Fruit fly (Drosophila melanogaster): ENCODE measurements around the gene elm.
A peak's percentile ranks its signal among the peaks of the same experiment; 100 is the strongest.

Gene elm

dm6 chr3R:5606477-5606876 is 48.2 kb downstream of the elm start, which contains the start of gene asl (continued):
- TF ChIP-seq Atf6 (GFP tag; IDR thresholded peaks at IDR 0.05) (peak; percentile 56), Lhr (GFP tag; optimal IDR thresholded peaks at IDR 0.05) (peak; percentile 59), CG15011 (GFP tag; optimal IDR thresholded peaks at IDR 0.05) (no peak), CG33213 (GFP tag; optimal IDR thresholded peaks at IDR 0.05) (peak; percentile 66), Lpt (GFP tag; optimal IDR thresholded peaks at IDR 0.05) (no peak), Asciz (GFP tag; optimal IDR thresholded peaks at IDR 0.05) (peak; percentile 36), CG16815 (GFP tag; optimal IDR thresholded peaks at IDR 0.05) (peak; percentile 39), Gsc (GFP tag; IDR thresholded peaks at IDR 0.05) (no peak), pita (GFP tag; optimal IDR thresholded peaks at IDR 0.05) (no peak), CG30403 (GFP tag; optimal IDR thresholded peaks at IDR 0.05) (peak; percentile 69), CG11398 (GFP tag; optimal IDR thresholded peaks at IDR 0.05) (no peak), CG1603 (tag; optimal IDR thresholded peaks at IDR 0.05) (peak; percentile 79), CG12155 (GFP tag; optimal IDR thresholded peaks at IDR 0.05) (peak; percentile 63), CG4617 (GFP tag; optimal IDR thresholded peaks at IDR 0.05; ENCODE audit: borderline replicate concordance) (peak; percentile 70), crol (GFP tag; IDR thresholded peaks at IDR 0.05) (no peak), HLH4C (GFP tag; IDR thresholded peaks at IDR 0.05; ENCODE audit: partially characterized antibody) (no peak), Rfx (GFP tag; IDR thresholded peaks at IDR 0.05) (peak; percentile 79), jumu (GFP tag; optimal IDR thresholded peaks at IDR 0.05) (peak; percentile 30), CG32767 (GFP tag; IDR thresholded peaks at IDR 0.05) (0 out of 2 replicates have a peak, but pooled peaks have one; percentile 43), CG6791 (GFP tag; IDR thresholded peaks at IDR 0.05; ENCODE audit: partially characterized antibody) (peak; percentile 57; the same call in 1 of the 3 replicates), CG43689 (GFP tag; IDR thresholded peaks at IDR 0.05) (no peak), CG2712 (tag; optimal IDR thresholded peaks at IDR 0.05) (peak; percentile 82), CG17912 (GFP tag; optimal IDR thresholded peaks at IDR 0.05) (peak; percentile 59), CG12659 (GFP tag; optimal IDR thresholded peaks at IDR 0.05) (peak; percentile 88), CG4730 (GFP tag; IDR thresholded peaks at IDR 0.05) (0 out of 2 replicates have a peak, but pooled peaks have one; percentile 6), CG4707 (GFP tag; optimal IDR thresholded peaks at IDR 0.05) (peak; percentile 37), E2f1 (GFP tag; IDR thresholded peaks at IDR 0.05) (peak; percentile 61), CG13894 (tag; optimal IDR thresholded peaks at IDR 0.05) (peak; percentile 68), Chrac-16 (GFP tag; optimal IDR thresholded peaks at IDR 0.05) (peak; percentile 55), zen (tag; optimal IDR thresholded peaks at IDR 0.05) (peak; percentile 68), kah (GFP tag; optimal IDR thresholded peaks at IDR 0.05) (no peak), tx (GFP tag; optimal IDR thresholded peaks at IDR 0.05) (peak; percentile 35), CG9932 (GFP tag; IDR thresholded peaks at IDR 0.05) (peak; percentile 56), Dp (GFP tag; optimal IDR thresholded peaks at IDR 0.05) (peak; percentile 84), CG8089 (GFP tag; optimal IDR thresholded peaks at IDR 0.05) (peak; percentile 42), ac (GFP tag; optimal IDR thresholded peaks at IDR 0.05) (no peak), Dek (tag; optimal IDR thresholded peaks at IDR 0.05) (peak; percentile 7), inv (GFP tag; IDR thresholded peaks at IDR 0.05; ENCODE audit: partially characterized antibody) (no peak), vvl (GFP tag; IDR thresholded peaks at IDR 0.05) (peak; percentile 69), ATbp (GFP tag; optimal IDR thresholded peaks at IDR 0.05) (peak; percentile 32), pum (GFP tag; optimal IDR thresholded peaks at IDR 0.05) (peak; percentile 33), CG15601 (tag; optimal IDR thresholded peaks at IDR 0.05) (peak; percentile 70), ranshi (GFP tag; IDR thresholded peaks at IDR 0.05) (0 out of 2 replicates have a peak, but pooled peaks have one; percentile 15), Vsx1 (GFP tag; optimal IDR thresholded peaks at IDR 0.05) (no peak), Sox100B (GFP tag; optimal IDR thresholded peaks at IDR 0.05) (no peak), CG1529 (GFP tag; optimal IDR thresholded peaks at IDR 0.05) (no peak), CG5953 (GFP tag; IDR thresholded peaks at IDR 0.05) (peak; percentile 58; the same call in 1 of the 2 replicates), Side (GFP tag; optimal IDR thresholded peaks at IDR 0.05) (peak; percentile 23), slp2 (GFP tag; optimal IDR thresholded peaks at IDR 0.05) (no peak), CG8765 (GFP tag; IDR thresholded peaks at IDR 0.05) (peak; percentile 63), Doc2 (GFP tag; IDR thresholded peaks at IDR 0.05) (no peak)

All from whole organism, embryonic.